Worm (Caenorhabditis elegans): ENCODE data around the gene E03H12.5.

DNA sequence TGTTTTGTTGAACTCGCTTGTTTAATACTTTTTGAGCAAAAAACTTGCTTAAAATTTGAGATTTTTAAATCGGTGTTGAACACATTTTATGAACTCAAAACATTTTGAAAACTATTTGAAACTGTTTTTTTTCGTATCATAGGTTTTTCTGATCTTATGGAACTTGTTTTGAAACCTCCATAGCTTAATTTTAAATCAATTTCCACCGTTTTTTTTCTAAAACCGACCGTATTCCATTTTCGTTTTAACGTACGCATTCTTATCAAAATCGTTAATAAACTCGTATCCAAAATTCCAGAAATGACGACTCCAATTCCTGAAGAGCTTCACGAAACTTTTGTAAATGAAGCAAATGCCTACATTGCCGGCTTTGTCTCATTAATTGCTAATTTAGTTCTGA lies 31.4 kb downstream of the E03H12.5 start, which contains the start of gene srm-2:
- TF ChIP-seq unc-62 (GFP tag; optimal IDR thresholded peaks at IDR 0.05) (no peak), elt-1 (tag; optimal IDR thresholded peaks at IDR 0.05; ENCODE audit: borderline replicate concordance, insufficient read depth) (no peak), nhr-76 (tag; optimal IDR thresholded peaks at IDR 0.05) (no peak), ham-2 (GFP tag; optimal IDR thresholded peaks at IDR 0.05) (no peak), mep-1 (tag; optimal IDR thresholded peaks at IDR 0.05) (no peak), unc-120 (tag; optimal IDR thresholded peaks at IDR 0.05; ENCODE audit: poor library complexity, severe bottlenecking) (no peak), nhr-237 (tag; optimal IDR thresholded peaks at IDR 0.05) (no peak), ztf-11 (tag; optimal IDR thresholded peaks at IDR 0.05) (no peak), mls-2 (tag; optimal IDR thresholded peaks at IDR 0.05) (no peak), nhr-28 (tag; optimal IDR thresholded peaks at IDR 0.05) (no peak)

All from whole organism, mixed stage, embryonic.